Fruit fly (Drosophila melanogaster): ENCODE results near the gene bam.

bam gene

dm6 chr3R:25249145-25250141 is 4.5 kb upstream of the bam start, which contains the start of gene Nup358 (continued):
- peak; percentile 98 for TF ChIP-seq CG14860 (GFP tag; IDR thresholded peaks at IDR 0.05; ENCODE audit: partially characterized antibody)
- TF ChIP-seq BEAF-32 (GFP tag; optimal IDR thresholded peaks at IDR 0.05): peak; percentile 95
- peak; percentile 53 for TF ChIP-seq CG3995 (GFP tag; optimal IDR thresholded peaks at IDR 0.05)
- peak; percentile 21; the same call in 1 of the 2 replicates for TF ChIP-seq CG32532 (GFP tag; IDR thresholded peaks at IDR 0.05)
- peak; percentile 96 for TF ChIP-seq Dll (GFP tag; IDR thresholded peaks at IDR 0.05; ENCODE audit: partially characterized antibody)
- peak; percentile 96 for TF ChIP-seq unc-4 (GFP tag; IDR thresholded peaks at IDR 0.05; ENCODE audit: partially characterized antibody)
- TF ChIP-seq CG16813 (GFP tag; IDR thresholded peaks at IDR 0.05; ENCODE audit: partially characterized antibody): peak; percentile 98
- TF ChIP-seq CG42726 (GFP tag; IDR thresholded peaks at IDR 0.05; ENCODE audit: partially characterized antibody): peak; percentile 99
- TF ChIP-seq CG14710 (tag; optimal IDR thresholded peaks at IDR 0.05): peak; percentile 55
- TF ChIP-seq bigmax (GFP tag; optimal IDR thresholded peaks at IDR 0.05): peak; percentile 96
- peak; percentile 32 for TF ChIP-seq CG8924 (tag; optimal IDR thresholded peaks at IDR 0.05)
- peak; percentile 55 for TF ChIP-seq B-H2 (GFP tag; optimal IDR thresholded peaks at IDR 0.05)
- peak; percentile 95 for TF ChIP-seq rib (GFP tag; IDR thresholded peaks at IDR 0.05)
- peak; percentile 55 for TF ChIP-seq CG12391 (tag; optimal IDR thresholded peaks at IDR 0.05)
- peak; percentile 58 for TF ChIP-seq CG17186 (GFP tag; optimal IDR thresholded peaks at IDR 0.05)
- TF ChIP-seq nom (GFP tag; optimal IDR thresholded peaks at IDR 0.05): no peak
- peak; percentile 25 for TF ChIP-seq gfzf (GFP tag; optimal IDR thresholded peaks at IDR 0.05)
- TF ChIP-seq trh (GFP tag; optimal IDR thresholded peaks at IDR 0.05): no peak
- peak; percentile 85 for TF ChIP-seq cg (GFP tag; optimal IDR thresholded peaks at IDR 0.05)
- peak; percentile 62 for TF ChIP-seq CG1603 (tag; optimal IDR thresholded peaks at IDR 0.05)
- peak; percentile 36 for TF ChIP-seq HmgZ (tag; optimal IDR thresholded peaks at IDR 0.05)
- 0 out of 2 replicates have a peak, but pooled peaks have one; percentile 5 for TF ChIP-seq al (GFP tag; IDR thresholded peaks at IDR 0.05)
- TF ChIP-seq CG9932 (GFP tag; IDR thresholded peaks at IDR 0.05): peak; percentile 64
- no peak for TF ChIP-seq aop (GFP tag; IDR thresholded peaks at IDR 0.05)
- TF ChIP-seq CG7963 (GFP tag; IDR thresholded peaks at IDR 0.05; ENCODE audit: partially characterized antibody): peak; percentile 97
- TF ChIP-seq ranshi (GFP tag; IDR thresholded peaks at IDR 0.05): no peak
- TF ChIP-seq hbn (GFP tag; IDR thresholded peaks at IDR 0.05; ENCODE audit: partially characterized antibody): peak; percentile 97
- TF ChIP-seq CG18262 (tag; optimal IDR thresholded peaks at IDR 0.05): peak; percentile 25
- TF ChIP-seq CG34376 (GFP tag; optimal IDR thresholded peaks at IDR 0.05): peak; percentile 30
- no peak for TF ChIP-seq NC2β (GFP tag; optimal IDR thresholded peaks at IDR 0.05)
- peak; percentile 98 for TF ChIP-seq nerfin-1 (tag; optimal IDR thresholded peaks at IDR 0.05)
- peak; percentile 72 for TF ChIP-seq pzg (GFP tag; optimal IDR thresholded peaks at IDR 0.05)
- peak; percentile 98 for TF ChIP-seq Dref (GFP tag; IDR thresholded peaks at IDR 0.05)
- no peak for TF ChIP-seq CG6272 (GFP tag; IDR thresholded peaks at IDR 0.05)
- no peak for TF ChIP-seq ro (GFP tag; IDR thresholded peaks at IDR 0.05)
- TF ChIP-seq hb (GFP tag; IDR thresholded peaks at IDR 0.05; ENCODE audit: partially characterized antibody): peak; percentile 99
- TF ChIP-seq H2.0 (GFP tag; IDR thresholded peaks at IDR 0.05): no peak
- TF ChIP-seq Doc3 (GFP tag; IDR thresholded peaks at IDR 0.05; ENCODE audit: partially characterized antibody): peak; percentile 96
- no peak for TF ChIP-seq nau (GFP tag; optimal IDR thresholded peaks at IDR 0.05)
- no peak for TF ChIP-seq CG3407 (GFP tag; optimal IDR thresholded peaks at IDR 0.05)
- TF ChIP-seq YL-1 (GFP tag; optimal IDR thresholded peaks at IDR 0.05): peak; percentile 34
- TF ChIP-seq CG30020 (tag; optimal IDR thresholded peaks at IDR 0.05): peak; percentile 35
- TF ChIP-seq Sry-δ (GFP tag; optimal IDR thresholded peaks at IDR 0.05): peak; percentile 91
- no peak for TF ChIP-seq CG11247 (GFP tag; IDR thresholded peaks at IDR 0.05)
- no peak for TF ChIP-seq Dfd (GFP tag; optimal IDR thresholded peaks at IDR 0.05)
- no peak for TF ChIP-seq CG16815 (GFP tag; optimal IDR thresholded peaks at IDR 0.05)
- TF ChIP-seq Dp (GFP tag; optimal IDR thresholded peaks at IDR 0.05): peak; percentile 51
